Worm (Caenorhabditis elegans): ENCODE data around the gene T01D1.3.

DNA sequence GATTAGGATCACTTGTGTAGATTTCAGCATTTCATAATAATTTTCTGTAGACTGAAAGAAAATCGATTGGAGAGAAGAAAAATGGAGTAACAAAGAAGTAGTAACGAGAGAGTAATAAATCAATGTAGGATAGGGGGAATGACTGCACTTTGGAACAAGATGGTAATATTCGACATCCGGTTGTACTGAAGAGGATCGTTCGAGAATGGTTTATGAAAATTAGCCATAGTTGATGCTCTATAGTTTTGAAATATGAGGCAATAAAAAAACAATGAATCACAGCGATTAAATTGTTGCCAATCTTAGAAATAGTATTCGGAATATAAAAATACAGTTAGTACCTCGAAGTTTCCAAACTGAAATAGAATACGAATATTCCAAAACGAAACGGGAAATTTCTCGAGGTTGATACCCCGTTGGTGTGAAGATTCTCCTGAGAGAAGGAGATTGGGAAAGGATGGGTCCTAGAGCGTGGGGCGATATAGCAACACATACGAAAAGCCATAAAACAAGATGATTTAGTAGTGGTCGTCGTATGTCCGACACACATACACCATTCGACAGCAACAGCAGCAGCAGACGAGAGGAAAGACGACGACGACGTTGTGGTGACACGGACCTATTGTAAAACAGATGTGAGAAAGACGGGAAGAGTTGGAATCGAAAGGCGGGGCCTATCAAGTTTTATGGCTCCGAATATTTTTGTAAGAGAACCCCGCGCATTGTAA, 42.1 kb downstream of the T01D1.3 start, which contains the start of gene cwn-1:
- TF ChIP-seq pha-4 (GFP tag; IDR thresholded peaks at IDR 0.05) (no peak), pha-4 (tag; optimal IDR thresholded peaks at IDR 0.05) (no peak), nhr-10 (tag; optimal IDR thresholded peaks at IDR 0.05) (no peak), lir-3 (tag; optimal IDR thresholded peaks at IDR 0.05) (no peak), zag-1 (tag; optimal IDR thresholded peaks at IDR 0.05) (no peak), nhr-42 (GFP tag; IDR thresholded peaks at IDR 0.05) (no peak), nhr-237 (tag; optimal IDR thresholded peaks at IDR 0.05) (no peak), lin-38 (GFP tag; IDR thresholded peaks at IDR 0.05) (no peak), hlh-30 (tag; optimal IDR thresholded peaks at IDR 0.05; ENCODE audit: insufficient read depth) (no peak), unc-62 (GFP tag; optimal IDR thresholded peaks at IDR 0.05 in 1 of 2) (no peak), unc-62 (tag; optimal IDR thresholded peaks at IDR 0.05) (no peak), snpc-4 (tag; optimal IDR thresholded peaks at IDR 0.05) (no peak), D1046.2 (GFP tag; IDR thresholded peaks at IDR 0.05) (no peak), ceh-82 (tag; optimal IDR thresholded peaks at IDR 0.05) (no peak), lin-29 (GFP tag; IDR thresholded peaks at IDR 0.05) (no peak), daf-12 (tag; optimal IDR thresholded peaks at IDR 0.05) (no peak)

Data from whole organism, L4 larva.